Worm (Caenorhabditis elegans): ENCODE data around the gene F09F7.6.

DNA sequence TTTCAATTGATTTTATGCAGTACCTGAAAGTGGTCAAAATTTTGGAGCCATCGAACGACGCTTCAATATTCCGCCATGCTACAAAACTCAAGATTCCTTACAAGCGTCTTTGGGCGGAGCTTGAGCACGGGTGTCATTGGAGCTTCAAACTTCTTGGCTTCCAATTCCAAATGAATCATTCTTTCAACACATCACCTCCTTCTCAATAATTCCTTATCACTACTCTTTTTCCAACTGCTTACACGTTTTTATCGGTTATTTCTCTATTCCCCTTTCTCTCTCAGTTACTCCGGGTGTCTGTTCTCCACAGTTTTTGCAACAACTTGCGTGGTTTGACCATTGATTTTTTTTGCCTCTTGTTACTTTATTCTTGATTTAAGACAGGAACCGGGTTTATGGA, 5.2 kb downstream of the F09F7.6 start, which contains the start of gene F09F7.5:
- TF ChIP-seq fos-1 (tag; optimal IDR thresholded peaks at IDR 0.05) (no peak), unc-39 (tag; optimal IDR thresholded peaks at IDR 0.05) (no peak), lin-15B (tag; optimal IDR thresholded peaks at IDR 0.05) (no peak), aly-2 (tag; optimal IDR thresholded peaks at IDR 0.05) (no peak), nhr-11 (tag; optimal IDR thresholded peaks at IDR 0.05) (no peak), nhr-12 (tag; optimal IDR thresholded peaks at IDR 0.05) (no peak), nhr-237 (tag; optimal IDR thresholded peaks at IDR 0.05) (no peak), snpc-4 (tag; optimal IDR thresholded peaks at IDR 0.05) (no peak), mml-1 (tag; optimal IDR thresholded peaks at IDR 0.05) (no peak)

Measured in whole organism, L3 larva.